Fruit fly (Drosophila melanogaster) whole organism, adult: ENCODE measurements around the gene Akr1B.

Source experiments
- CG11617 ChIP-seq: fragments of 200-800 bp; sonication (Bioruptor generic); optimal IDR thresholded peaks from 2 replicates; lab custom pipeline; 2017; ENCODE audit warnings: mild to moderate bottlenecking, missing biosample characterization, missing genetic modification reagents, missing genetic modification characterization
- CG12768 ChIP-seq: fragments of 200-800 bp; sonication (Bioruptor generic); optimal IDR thresholded peaks from 2 replicates; lab custom pipeline; 2017; ENCODE audit warnings: missing biosample characterization, missing genetic modification characterization, mild to moderate bottlenecking, moderate library complexity, missing genetic modification reagents
- CG14711 ChIP-seq: fragments of 200-800 bp; sonication (Bioruptor generic); optimal IDR thresholded peaks from 2 replicates; lab custom pipeline; 2018; ENCODE audit warnings: missing biosample characterization, mild to moderate bottlenecking, missing genetic modification characterization, moderate library complexity
- CG5204 ChIP-seq: fragments of 200-800 bp; sonication (Bioruptor generic); optimal IDR thresholded peaks from 2 replicates; lab custom pipeline; 2016; ENCODE audit warnings: missing biosample characterization, missing genetic modification characterization
- Crg-1 ChIP-seq: fragments of 200-800 bp; sonication (Bioruptor generic); optimal IDR thresholded peaks from 2 replicates; lab custom pipeline; 2016; ENCODE audit warnings: missing biosample characterization, missing genetic modification characterization
- Hr96 ChIP-seq: fragments of 200-800 bp; sonication (Bioruptor generic); optimal IDR thresholded peaks from 2 replicates; lab custom pipeline; 2016; ENCODE audit warnings: missing biosample characterization, missing genetic modification characterization
- Mnt ChIP-seq: fragments of 200-800 bp; sonication (Bioruptor generic); optimal IDR thresholded peaks from 2 replicates; lab custom pipeline; 2016; ENCODE audit warnings: missing biosample characterization, mild to moderate bottlenecking, missing genetic modification characterization
- cic ChIP-seq: fragments of 200-800 bp; sonication (Bioruptor generic); optimal IDR thresholded peaks from 2 replicates; lab custom pipeline; 2017; ENCODE audit warnings: missing biosample characterization, mild to moderate bottlenecking, missing genetic modification characterization, moderate library complexity
- kay ChIP-seq: fragments of 200-800 bp; sonication (Bioruptor generic); peaks from one replicate; lab custom pipeline; 2016; ENCODE audit warnings: missing biosample characterization, missing genetic modification characterization, borderline replicate concordance
- tj ChIP-seq: fragments of 200-800 bp; sonication (Bioruptor generic); optimal IDR thresholded peaks from 3 replicates; lab custom pipeline; 2017; ENCODE audit warnings: missing biosample characterization, mild to moderate bottlenecking, missing genetic modification characterization, moderate library complexity
- toe ChIP-seq: fragments of 200-800 bp; sonication (Bioruptor generic); optimal IDR thresholded peaks from 2 replicates; lab custom pipeline; 2016; ENCODE audit warnings: missing biosample characterization, missing genetic modification characterization

dm6 chr3L:11645933-11646332 lies 21.8 kb upstream of the Akr1B start, which contains the start of gene CG6071:
- TF ChIP-seq cic (GFP tag; lab: Kevin White, UChicago) = no peak
- no peak for TF ChIP-seq CG11617 (GFP tag; lab: Kevin White, UChicago)
- TF ChIP-seq tj (GFP tag; lab: Kevin White, UChicago) = no peak
- TF ChIP-seq toe (GFP tag; lab: Kevin White, UChicago) = no peak
- TF ChIP-seq CG5204 (GFP tag; lab: Kevin White, UChicago) = no peak
- TF ChIP-seq kay = no peak
- TF ChIP-seq Hr96 = no peak
- TF ChIP-seq Mnt (GFP tag; lab: Kevin White, UChicago) = no peak
- TF ChIP-seq CG12768 (GFP tag; lab: Kevin White, UChicago) = no peak
- no peak for TF ChIP-seq CG14711
- no peak for TF ChIP-seq Crg-1 (GFP tag; lab: Kevin White, UChicago)
